Worm (Caenorhabditis elegans): ENCODE measurements around the gene C54F6.15.

DNA sequence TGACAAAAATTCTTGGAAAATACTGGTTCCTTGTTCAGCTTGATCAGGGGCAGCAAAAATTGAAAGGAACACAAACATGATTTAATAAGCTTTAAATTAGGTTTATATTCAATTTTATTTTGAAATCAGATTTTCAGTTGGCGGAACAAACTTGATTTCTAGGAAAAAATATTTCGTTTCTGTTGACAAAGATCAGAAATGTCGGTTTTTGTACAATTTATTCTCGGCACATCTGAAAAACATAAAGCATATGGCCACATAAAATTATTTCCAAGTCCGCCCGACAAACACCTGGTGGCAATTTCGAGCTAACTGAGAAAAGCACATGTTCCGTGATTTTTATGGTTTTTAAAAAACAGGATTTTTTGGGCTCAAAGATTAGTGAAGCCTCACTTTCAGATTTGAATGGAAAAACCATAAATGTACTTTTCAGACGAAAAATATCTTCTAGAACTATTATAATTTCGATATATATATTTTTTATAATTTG, 31.7 kb upstream of the C54F6.15 start, which contains the start of gene ttr-10:
- TF ChIP-seq nhr-11 (tag; optimal IDR thresholded peaks at IDR 0.05) (no peak), jun-1 (tag; optimal IDR thresholded peaks at IDR 0.05) (no peak), nhr-237 (tag; optimal IDR thresholded peaks at IDR 0.05) (no peak), egl-27 (tag; optimal IDR thresholded peaks at IDR 0.05) (no peak), aly-2 (tag; optimal IDR thresholded peaks at IDR 0.05) (no peak), nhr-25 (tag; optimal IDR thresholded peaks at IDR 0.05) (no peak), elt-3 (tag; optimal IDR thresholded peaks at IDR 0.05) (no peak), pqm-1 (tag; optimal IDR thresholded peaks at IDR 0.05) (no peak)
